Worm (Caenorhabditis elegans) whole organism, mixed stage, embryonic: ENCODE data around the gene Y17G9A.2.

Experiments used
- blmp-1 ChIP-seq: fragments of 150-350 bp; optimal IDR thresholded peaks from 2 replicates; lab custom pipeline; 2014; ENCODE audit warnings: missing biosample characterization, missing genetic modification characterization
- ceh-39 ChIP-seq: fragments of 150-350 bp; optimal IDR thresholded peaks from 2 replicates; lab custom pipeline; 2014; ENCODE audit warnings: missing biosample characterization, missing genetic modification characterization
- ceh-83 ChIP-seq: fragments of 200-800 bp; sonication (Bioruptor generic); optimal IDR thresholded peaks from 2 replicates; lab custom pipeline; 2018; ENCODE audit warnings: mild to moderate bottlenecking, missing genetic modification characterization, missing compliant biosample characterization
- ces-1 ChIP-seq: fragments of 150-350 bp; optimal IDR thresholded peaks from 2 replicates; lab custom pipeline; 2014; ENCODE audit warnings: missing biosample characterization, missing genetic modification reagents, missing genetic modification characterization
- drap-1 ChIP-seq: fragments of 200-800 bp; sonication (Bioruptor generic); optimal IDR thresholded peaks from 3 replicates; lab custom pipeline; 2018; ENCODE audit warnings: mild to moderate bottlenecking, missing genetic modification characterization, missing compliant biosample characterization
- elt-3 ChIP-seq: fragments of 150-350 bp; optimal IDR thresholded peaks from 2 replicates; lab custom pipeline; 2014; ENCODE audit warnings: missing biosample characterization, missing genetic modification characterization
- flh-1 ChIP-seq: fragments of 200-800 bp; sonication (Bioruptor generic); optimal IDR thresholded peaks from 2 replicates; lab custom pipeline; 2018; ENCODE audit warnings: mild to moderate bottlenecking, missing genetic modification characterization, moderate library complexity, missing compliant biosample characterization
- hlh-1 ChIP-seq: fragments of 150-350 bp; optimal IDR thresholded peaks from 2 replicates; lab custom pipeline; 2014; ENCODE audit warnings: missing biosample characterization, missing genetic modification reagents, missing genetic modification characterization
- lin-13 ChIP-seq: fragments of 150-350 bp; optimal IDR thresholded peaks from 2 replicates; lab custom pipeline; 2014; ENCODE audit warnings: missing biosample characterization, missing genetic modification characterization
- mab-5 ChIP-seq: fragments of 150-350 bp; optimal IDR thresholded peaks from 2 replicates; lab custom pipeline; 2014; ENCODE audit warnings: missing biosample characterization, missing genetic modification characterization
- nhr-12 ChIP-seq: fragments of 150-350 bp; optimal IDR thresholded peaks from 2 replicates; lab custom pipeline; 2014; ENCODE audit warnings: missing biosample characterization, missing genetic modification characterization
- nhr-2 ChIP-seq: fragments of 150-350 bp; optimal IDR thresholded peaks from 2 replicates; lab custom pipeline; 2014; ENCODE audit warnings: missing biosample characterization, missing genetic modification characterization
- nhr-237 ChIP-seq: fragments of 150-350 bp; optimal IDR thresholded peaks from 2 replicates; lab custom pipeline; 2014; ENCODE audit warnings: missing biosample characterization, missing genetic modification characterization
- nhr-76 ChIP-seq: sonication (generic microtip); optimal IDR thresholded peaks from 2 replicates; lab custom pipeline; 2017; ENCODE audit warnings: missing biosample characterization, missing genetic modification characterization
- pha-4 ChIP-seq: fragments of 150-350 bp; optimal IDR thresholded peaks from 2 replicates; lab custom pipeline; 2018; ENCODE audit warnings: missing biosample characterization, missing genetic modification reagents, missing genetic modification characterization
- snpc-4 ChIP-seq: fragments of 150-350 bp; optimal IDR thresholded peaks from 2 replicates; lab custom pipeline; 2014; ENCODE audit warnings: missing biosample characterization, missing genetic modification characterization
- sptf-1 ChIP-seq: sonication (generic microtip); optimal IDR thresholded peaks from 2 replicates; lab custom pipeline; 2017; ENCODE audit warnings: mild to moderate bottlenecking, missing genetic modification characterization, moderate library complexity, missing compliant biosample characterization
- unc-120 ChIP-seq: sonication (generic microtip); optimal IDR thresholded peaks from 2 replicates; lab custom pipeline; 2017; ENCODE audit warnings: missing genetic modification characterization, missing compliant biosample characterization; ENCODE audit not compliant: poor library complexity, severe bottlenecking
- unc-39 ChIP-seq: fragments of 150-350 bp; optimal IDR thresholded peaks from 2 replicates; lab custom pipeline; 2014; ENCODE audit warnings: missing biosample characterization, missing genetic modification characterization

Gene Y17G9A.2

DNA sequence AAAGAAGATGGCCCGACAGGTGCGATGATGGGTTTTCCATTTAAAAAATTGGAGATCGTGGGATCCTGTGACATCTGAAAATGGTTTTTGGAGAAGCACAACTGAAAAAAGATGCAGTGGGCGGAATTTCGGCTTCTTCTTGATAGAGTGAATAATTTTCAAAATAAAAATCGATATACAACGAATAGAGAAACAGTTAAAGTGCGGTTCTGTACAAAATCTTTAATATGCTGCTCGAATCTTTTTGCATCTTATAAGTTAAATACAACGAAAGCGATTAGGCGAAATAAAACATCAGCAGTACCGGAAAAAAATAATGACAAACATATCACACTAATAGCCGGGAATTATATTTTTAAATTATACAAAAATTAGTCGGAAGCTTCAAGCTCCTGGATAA, 48.9 kb downstream of the Y17G9A.2 start, which contains the start of gene H06H21.11:
TSS of gene H06H21.11 (minus strand) at position 101 of the 400 bp plus-strand sequence.
- TF ChIP-seq unc-120 (tag; lab: Kevin White, UChicago) (no peak), pha-4 (tag; lab: Kevin White, UChicago) (no peak), nhr-12 (no peak), unc-39 (tag; lab: Kevin White, UChicago) (no peak), ceh-83 (GFP tag; lab: Kevin White, UChicago) (no peak), mab-5 (no peak), hlh-1 (no peak), lin-13 (tag; lab: Kevin White, UChicago) (no peak), drap-1 (no peak), nhr-76 (tag; lab: Kevin White, UChicago) (no peak), snpc-4 (tag; lab: Kevin White, UChicago) (no peak), nhr-237 (no peak)

DNA sequence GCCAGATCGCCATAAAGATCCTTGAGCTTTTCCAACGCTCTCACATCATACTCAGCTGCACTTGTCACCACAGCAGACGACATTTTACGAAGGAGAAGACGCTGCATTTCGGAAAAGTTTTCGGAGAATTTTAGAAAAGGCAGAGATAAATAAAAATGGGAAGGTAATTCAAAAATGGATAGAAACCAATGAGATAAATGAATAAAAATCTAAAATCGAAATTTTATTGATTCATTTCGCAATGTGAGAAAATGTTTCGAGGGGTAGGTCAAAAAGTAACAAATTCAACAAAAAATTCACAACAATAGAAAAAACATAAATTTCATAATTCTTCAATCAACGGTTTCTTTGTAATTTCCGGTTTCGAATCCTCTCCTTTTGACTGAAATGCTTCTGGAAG, 49.6 kb downstream of the Y17G9A.2 start, which contains the start of gene dpf-5:
TSS of gene dpf-5 (minus strand) at position 101 of the 400 bp plus-strand sequence.
- no peak for TF ChIP-seq elt-3 (tag; lab: Kevin White, UChicago)
- TF ChIP-seq hlh-1 = no peak
- TF ChIP-seq nhr-2 (tag; lab: Kevin White, UChicago) = no peak
- no peak for TF ChIP-seq pha-4 (tag; lab: Kevin White, UChicago)
- no peak for TF ChIP-seq unc-39 (tag; lab: Kevin White, UChicago)
- no peak for TF ChIP-seq blmp-1 (tag; lab: Kevin White, UChicago)
- no peak for TF ChIP-seq unc-120 (tag; lab: Kevin White, UChicago)
- TF ChIP-seq ces-1 (GFP tag; lab: Kevin White, UChicago) = no peak
- no peak for TF ChIP-seq mab-5
- no peak for TF ChIP-seq ceh-39
- no peak for TF ChIP-seq flh-1 (GFP tag; lab: Kevin White, UChicago)
- TF ChIP-seq sptf-1 (tag; lab: Kevin White, UChicago) = no peak
